Fruit fly (Drosophila melanogaster): Measurements from ENCODE around the gene CG9257.

The CG9257 gene

DNA sequence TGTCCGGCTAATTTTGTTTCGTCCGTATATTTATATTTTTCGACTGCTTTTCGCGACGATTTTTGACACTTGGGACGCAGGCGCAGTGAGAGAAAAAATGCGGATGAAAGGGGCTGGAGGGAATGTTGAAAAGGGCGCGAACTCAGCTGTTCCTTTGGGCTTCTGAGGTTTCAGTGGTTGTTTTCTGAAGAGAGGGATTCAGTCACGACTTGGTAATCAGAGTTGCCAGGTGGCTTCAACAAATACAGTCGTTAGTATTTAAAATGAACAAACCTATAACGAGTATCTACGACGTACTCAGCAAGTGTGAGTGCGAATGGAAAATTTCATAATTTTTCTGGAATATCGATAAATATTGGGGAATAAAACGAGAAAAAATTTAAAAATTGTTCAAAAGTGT, 31.1 kb upstream of the CG9257 start, which contains the start of gene CG9265 (continued):
- TF ChIP-seq CG8290 (GFP tag; optimal IDR thresholded peaks at IDR 0.05) (no peak), CG8290 (tag; optimal IDR thresholded peaks at IDR 0.05) (peak in 1 of 2 experiments; percentile 16), CG2120 (GFP tag; optimal IDR thresholded peaks at IDR 0.05) (peak; percentile 46), CG7745 (tag; optimal IDR thresholded peaks at IDR 0.05) (no peak), mam (GFP tag; optimal IDR thresholded peaks at IDR 0.05) (peak; percentile 22), CG42726 (GFP tag; IDR thresholded peaks at IDR 0.05; ENCODE audit: partially characterized antibody) (no peak), CG6791 (GFP tag; IDR thresholded peaks at IDR 0.05; ENCODE audit: partially characterized antibody) (no peak), ranshi (GFP tag; IDR thresholded peaks at IDR 0.05) (no peak), grau (tag; optimal IDR thresholded peaks at IDR 0.05) (peak; percentile 68), CG12104 (GFP tag; optimal IDR thresholded peaks at IDR 0.05) (no peak), Dip3 (GFP tag; optimal IDR thresholded peaks at IDR 0.05) (no peak), BEAF-32 (GFP tag; optimal IDR thresholded peaks at IDR 0.05) (peak; percentile 22), row (GFP tag; IDR thresholded peaks at IDR 0.05) (peak; percentile 64), CG10267 (tag; optimal IDR thresholded peaks at IDR 0.05) (no peak), seq (GFP tag; IDR thresholded peaks at IDR 0.05) (peak; percentile 58), ind (GFP tag; optimal IDR thresholded peaks at IDR 0.05) (peak; percentile 16), gfzf (GFP tag; optimal IDR thresholded peaks at IDR 0.05) (no peak), Ptx1 (GFP tag; IDR thresholded peaks at IDR 0.05) (no peak), Myb (GFP tag; optimal IDR thresholded peaks at IDR 0.05) (peak; percentile 20), CG3995 (GFP tag; optimal IDR thresholded peaks at IDR 0.05) (peak; percentile 81), pzg (GFP tag; optimal IDR thresholded peaks at IDR 0.05) (peak; percentile 21), shn (GFP tag; optimal IDR thresholded peaks at IDR 0.05) (no peak), Ravus (GFP tag; IDR thresholded peaks at IDR 0.05) (no peak), CG14965 (GFP tag; optimal IDR thresholded peaks at IDR 0.05; ENCODE audit: borderline replicate concordance) (no peak), gem (tag; optimal IDR thresholded peaks at IDR 0.05) (peak; percentile 4), fru (optimal IDR thresholded peaks at IDR 0.05) (no peak), Rfx (GFP tag; IDR thresholded peaks at IDR 0.05) (peak; percentile 42), crp (GFP tag; optimal IDR thresholded peaks at IDR 0.05) (peak in 1 of 2 experiments; percentile 52), Elba2 (GFP tag; optimal IDR thresholded peaks at IDR 0.05) (no peak), CG12299 (tag; optimal IDR thresholded peaks at IDR 0.05) (no peak), sr (GFP tag; IDR thresholded peaks at IDR 0.05) (no peak), CG10462 (GFP tag; optimal IDR thresholded peaks at IDR 0.05) (no peak), Dbx (GFP tag; IDR thresholded peaks at IDR 0.05) (0 out of 3 replicates have a peak, but pooled peaks have one; percentile 25)

dm6 chr2L:21072389-21072788, 30.2 kb upstream of the CG9257 start:
- peak in 1 of 2 experiments; percentile 80 for TF ChIP-seq Eip74EF (GFP tag; optimal IDR thresholded peaks at IDR 0.05)
- 0 out of 4 replicates have a peak, but pooled peaks have one; percentile 49 for TF ChIP-seq chinmo (GFP tag; IDR thresholded peaks at IDR 0.05; ENCODE audit: partially characterized antibody)
- no peak for TF ChIP-seq Rfx (GFP tag; IDR thresholded peaks at IDR 0.05)
- peak; percentile 10 for TF ChIP-seq CG12769 (tag; optimal IDR thresholded peaks at IDR 0.05)
- peak; percentile 74 for TF ChIP-seq Ets65A (GFP tag)

DNA sequence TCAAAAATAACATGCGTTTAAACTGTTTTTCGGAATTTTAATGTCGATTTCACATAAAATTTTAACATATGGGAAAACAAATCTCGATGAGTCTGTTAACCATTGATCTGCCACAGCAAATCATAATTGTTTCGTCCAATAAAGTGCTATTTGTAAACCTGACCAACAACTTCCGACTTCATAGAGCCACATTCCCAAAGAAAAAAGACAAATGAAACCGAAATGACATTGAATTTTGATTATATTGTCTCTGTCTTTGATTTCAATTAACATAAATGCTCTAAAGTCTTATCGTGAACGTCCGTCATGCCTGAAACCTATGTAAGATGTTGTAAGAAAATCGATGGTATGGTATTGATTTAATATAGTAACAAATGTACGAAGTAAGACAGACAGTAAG, 29.2 kb upstream of the CG9257 start:
- TF ChIP-seq Nf-YA (GFP tag; IDR thresholded peaks at IDR 0.05) (no peak), D19A (tag; optimal IDR thresholded peaks at IDR 0.05) (no peak), Dip2 (GFP tag; IDR thresholded peaks at IDR 0.05) (no peak), pros (GFP tag; optimal IDR thresholded peaks at IDR 0.05) (peak; percentile 67), CG10431 (GFP tag; optimal IDR thresholded peaks at IDR 0.05) (no peak), CHES-1-like (GFP tag; optimal IDR thresholded peaks at IDR 0.05) (no peak), CG42726 (GFP tag; IDR thresholded peaks at IDR 0.05; ENCODE audit: partially characterized antibody) (no peak), CG1602 (GFP tag; optimal IDR thresholded peaks at IDR 0.05) (no peak), abd-A (tag; optimal IDR thresholded peaks at IDR 0.05) (peak; percentile 57), bigmax (GFP tag; optimal IDR thresholded peaks at IDR 0.05) (no peak), tin (GFP tag; optimal IDR thresholded peaks at IDR 0.05) (no peak), schlank (tag; optimal IDR thresholded peaks at IDR 0.05) (no peak), vvl (GFP tag; IDR thresholded peaks at IDR 0.05) (peak; percentile 12; the same call in 1 of the 2 replicates), otp (GFP tag; IDR thresholded peaks at IDR 0.05) (no peak), CG8924 (tag; optimal IDR thresholded peaks at IDR 0.05) (no peak)

All from whole organism, embryonic.